Worm (Caenorhabditis elegans) whole organism, L4/young adult: ENCODE results near the gene srh-192.

Experiments used
- dao-5 ChIP-seq: sonication (generic microtip); optimal IDR thresholded peaks from 2 replicates; lab custom pipeline; 2016; ENCODE audit warnings: missing genotype, missing genetic modification characterization, moderate library complexity, missing compliant biosample characterization
- him-1 ChIP-seq: sonication (generic microtip); optimal IDR thresholded peaks from 2 replicates; lab custom pipeline; 2016; ENCODE audit warnings: missing genotype, missing genetic modification reagents, missing genetic modification characterization, missing compliant biosample characterization

- TF ChIP-seq dao-5 (tag; lab: Kevin White, UChicago) (no peak), him-1 (tag; lab: Kevin White, UChicago) (no peak)
Observed at ce11 chrV:4303793-4304192, 11.2 kb downstream of the srh-192 start.
